Worm (Caenorhabditis elegans) whole organism, L1 larva: Measurements from ENCODE around the gene F47G3.4.

Experiments used
- C04F5.9 ChIP-seq: sonication (generic microtip); optimal IDR thresholded peaks from 2 replicates; lab custom pipeline; 2016; ENCODE audit warnings: missing genetic modification characterization, missing compliant biosample characterization
- C16A3.4 ChIP-seq: fragments of 150-350 bp; optimal IDR thresholded peaks from 2 replicates; lab custom pipeline; 2014; ENCODE audit warnings: missing biosample characterization, missing genetic modification characterization
- C34B4.2 ChIP-seq: sonication (generic microtip); optimal IDR thresholded peaks from 2 replicates; lab custom pipeline; 2017; ENCODE audit warnings: mild to moderate bottlenecking, missing genetic modification characterization, missing compliant biosample characterization
- aha-1 ChIP-seq: fragments of 150-350 bp; optimal IDR thresholded peaks from 2 replicates; lab custom pipeline; 2014; ENCODE audit warnings: missing biosample characterization, missing genetic modification characterization
- alr-1 ChIP-seq: fragments of 200-800 bp; sonication (Bioruptor generic); optimal IDR thresholded peaks from 2 replicates; lab custom pipeline; 2018; ENCODE audit warnings: borderline replicate concordance, mild to moderate bottlenecking, missing genetic modification characterization, missing compliant biosample characterization
- blmp-1 ChIP-seq: fragments of 150-350 bp; optimal IDR thresholded peaks from 2 replicates; lab custom pipeline; 2014; ENCODE audit warnings: missing biosample characterization, missing genetic modification characterization
- ceh-8 ChIP-seq: fragments of 200-800 bp; sonication (Bioruptor generic); optimal IDR thresholded peaks from 2 replicates; lab custom pipeline; 2018; ENCODE audit warnings: mild to moderate bottlenecking, missing genetic modification characterization, moderate library complexity, missing compliant biosample characterization
- ceh-88 ChIP-seq: fragments of 200-800 bp; sonication (Bioruptor generic); IDR thresholded peaks from 2 replicates; pipeline ENCODE4 v1.3.6; 2022; ENCODE audit warnings: missing genetic modification characterization, missing compliant biosample characterization
- ceh-90 ChIP-seq: sonication (generic microtip); optimal IDR thresholded peaks from 2 replicates; lab custom pipeline; 2016; ENCODE audit warnings: missing genetic modification characterization, missing compliant biosample characterization
- ces-1 ChIP-seq: fragments of 150-350 bp; optimal IDR thresholded peaks from 2 replicates; lab custom pipeline; 2014; ENCODE audit warnings: missing biosample characterization, missing genetic modification reagents, missing genetic modification characterization
- efl-3 ChIP-seq: fragments of 200-800 bp; sonication (Bioruptor generic); optimal IDR thresholded peaks from 2 replicates; lab custom pipeline; 2018; ENCODE audit warnings: mild to moderate bottlenecking, missing genetic modification characterization, missing compliant biosample characterization
- egl-13 ChIP-seq: sonication (generic microtip); optimal IDR thresholded peaks from 2 replicates; lab custom pipeline; 2016; ENCODE audit warnings: missing genotype, missing genetic modification reagents, missing genetic modification characterization, missing compliant biosample characterization
- egl-27 ChIP-seq, 2 experiments: fragments of 150-350 bp in 1 of 2; sonication (generic microtip); optimal IDR thresholded peaks; 3 replicates each; lab custom pipeline; 2017 to 2018; ENCODE audit warnings: missing biosample characterization in 2 of 2, missing genetic modification characterization in 2 of 2, missing genetic modification reagents in 2 of 2
- elt-2 ChIP-seq: sonication (generic microtip); optimal IDR thresholded peaks from 2 replicates; lab custom pipeline; 2016; ENCODE audit warnings: missing genetic modification characterization, mild to moderate bottlenecking, inconsistent platforms, missing compliant biosample characterization, missing genetic modification reagents
- fkh-10 ChIP-seq: sonication (generic microtip); optimal IDR thresholded peaks from 2 replicates; lab custom pipeline; 2017; ENCODE audit warnings: missing biosample characterization, missing genetic modification reagents, missing genetic modification characterization
- fkh-8 ChIP-seq: sonication (generic microtip); optimal IDR thresholded peaks from 2 replicates; lab custom pipeline; 2016; ENCODE audit warnings: mild to moderate bottlenecking, missing genetic modification characterization, missing compliant biosample characterization
- fos-1 ChIP-seq: fragments of 150-350 bp; optimal IDR thresholded peaks from 2 replicates; lab custom pipeline; 2014; ENCODE audit warnings: missing biosample characterization, missing genetic modification characterization
- grh-1 ChIP-seq: fragments of 200-800 bp; sonication (Bioruptor generic); IDR thresholded peaks from 2 replicates; pipeline ENCODE4 v1.3.6; 2022; ENCODE audit warnings: missing genetic modification reagents, missing genetic modification characterization, missing compliant biosample characterization
- hlh-4 ChIP-seq: sonication (generic microtip); optimal IDR thresholded peaks from 2 replicates; lab custom pipeline; 2016; ENCODE audit warnings: mild to moderate bottlenecking, missing genetic modification characterization, missing compliant biosample characterization
- irx-1 ChIP-seq: sonication (generic microtip); optimal IDR thresholded peaks from 2 replicates; lab custom pipeline; 2016; ENCODE audit warnings: missing genetic modification characterization, missing compliant biosample characterization
- isw-1 ChIP-seq: fragments of 200-800 bp; sonication (Bioruptor generic); IDR thresholded peaks from 2 replicates; pipeline ENCODE4 v1.3.6; 2022; ENCODE audit warnings: missing genetic modification characterization, missing compliant biosample characterization
- jun-1 ChIP-seq: fragments of 150-350 bp; optimal IDR thresholded peaks from 2 replicates; lab custom pipeline; 2014; ENCODE audit warnings: missing biosample characterization, missing genetic modification reagents, missing genetic modification characterization
- lin-35 ChIP-seq, 2 experiments: fragments of 150-350 bp; optimal IDR thresholded peaks; 2 replicates each; lab custom pipeline; 2014; ENCODE audit warnings: missing biosample characterization in 2 of 2, missing genetic modification characterization in 2 of 2, missing genetic modification reagents in 2 of 2
- lin-39 ChIP-seq: fragments of 150-350 bp; optimal IDR thresholded peaks from 2 replicates; lab custom pipeline; 2014; ENCODE audit warnings: missing biosample characterization, missing genetic modification reagents, missing genetic modification characterization
- lsy-2 ChIP-seq, 2 experiments: fragments of 150-350 bp; optimal IDR thresholded peaks; 2 replicates each; lab custom pipeline; 2014; ENCODE audit warnings: missing biosample characterization in 2 of 2, missing genetic modification characterization in 2 of 2
- mab-9 ChIP-seq: fragments of 200-800 bp; sonication (Bioruptor generic); IDR thresholded peaks from 2 replicates; pipeline ENCODE4 v1.3.6; 2022; ENCODE audit warnings: missing genetic modification reagents, missing genetic modification characterization, missing compliant biosample characterization
- mef-2 ChIP-seq: fragments of 150-350 bp; optimal IDR thresholded peaks from 2 replicates; lab custom pipeline; 2014; ENCODE audit warnings: missing biosample characterization, missing genetic modification characterization
- nhr-11 ChIP-seq: fragments of 150-350 bp; optimal IDR thresholded peaks from 2 replicates; lab custom pipeline; 2014; ENCODE audit warnings: missing biosample characterization, missing genetic modification characterization
- nhr-12 ChIP-seq: sonication (generic microtip); optimal IDR thresholded peaks from 2 replicates; lab custom pipeline; 2017; ENCODE audit warnings: missing biosample characterization, missing genetic modification characterization
- nhr-20 ChIP-seq: sonication (generic microtip); optimal IDR thresholded peaks from 2 replicates; lab custom pipeline; 2016; ENCODE audit warnings: mild to moderate bottlenecking, missing genetic modification characterization, missing compliant biosample characterization
- nhr-76 ChIP-seq: sonication (generic microtip); optimal IDR thresholded peaks from 2 replicates; lab custom pipeline; 2017; ENCODE audit warnings: missing biosample characterization, missing genetic modification characterization
- nhr-77 ChIP-seq: fragments of 150-350 bp; optimal IDR thresholded peaks from 2 replicates; lab custom pipeline; 2014; ENCODE audit warnings: missing biosample characterization, missing genetic modification characterization
- nhr-84 ChIP-seq: sonication (generic microtip); optimal IDR thresholded peaks from 2 replicates; lab custom pipeline; 2017; ENCODE audit warnings: missing biosample characterization, missing genetic modification characterization
- nhr-90 ChIP-seq: sonication (generic microtip); optimal IDR thresholded peaks from 2 replicates; lab custom pipeline; 2016; ENCODE audit warnings: mild to moderate bottlenecking, missing genetic modification characterization, missing compliant biosample characterization; ENCODE audit not compliant: poor library complexity
- pag-3 ChIP-seq: sonication (generic microtip); optimal IDR thresholded peaks from 2 replicates; lab custom pipeline; 2017; ENCODE audit warnings: missing genetic modification characterization, mild to moderate bottlenecking, missing compliant biosample characterization, antibody characterized with exemption, borderline replicate concordance; ENCODE audit not compliant: insufficient read depth
- rnt-1 ChIP-seq: sonication (generic microtip); optimal IDR thresholded peaks from 2 replicates; lab custom pipeline; 2016; ENCODE audit warnings: mild to moderate bottlenecking, missing genetic modification characterization, moderate library complexity, missing compliant biosample characterization
- skn-1 ChIP-seq: fragments of 150-350 bp; optimal IDR thresholded peaks from 2 replicates; lab custom pipeline; 2014; ENCODE audit warnings: missing biosample characterization, missing genetic modification characterization
- snu-23 ChIP-seq: sonication (generic microtip); optimal IDR thresholded peaks from 2 replicates; lab custom pipeline; 2016; ENCODE audit warnings: missing genetic modification characterization, missing compliant biosample characterization
- sox-4 ChIP-seq: sonication (generic microtip); optimal IDR thresholded peaks from 2 replicates; lab custom pipeline; 2016; ENCODE audit warnings: missing genetic modification characterization, missing compliant biosample characterization
- sptf-1 ChIP-seq: fragments of 150-350 bp; optimal IDR thresholded peaks from 2 replicates; lab custom pipeline; 2014; ENCODE audit warnings: missing biosample characterization, missing genetic modification characterization
- sup-37 ChIP-seq: fragments of 200-800 bp; sonication (Bioruptor generic); optimal IDR thresholded peaks from 2 replicates; lab custom pipeline; 2018; ENCODE audit warnings: mild to moderate bottlenecking, missing genetic modification characterization, missing compliant biosample characterization
- swsn-7 ChIP-seq: sonication (generic microtip); optimal IDR thresholded peaks from 2 replicates; lab custom pipeline; 2016; ENCODE audit warnings: missing genetic modification characterization, missing compliant biosample characterization
- tlp-1 ChIP-seq: fragments of 150-350 bp; optimal IDR thresholded peaks from 2 replicates; lab custom pipeline; 2014; ENCODE audit warnings: missing biosample characterization, missing genetic modification characterization
- unc-30 ChIP-seq: sonication (generic microtip); optimal IDR thresholded peaks from 2 replicates; lab custom pipeline; 2017; ENCODE audit warnings: missing biosample characterization, missing genetic modification characterization
- unc-98 ChIP-seq: fragments of 200-800 bp; sonication (Bioruptor generic); IDR thresholded peaks from 2 replicates; pipeline ENCODE4 v1.3.6; 2022; ENCODE audit warnings: missing genetic modification characterization, missing compliant biosample characterization
- zag-1 ChIP-seq: fragments of 150-350 bp; optimal IDR thresholded peaks from 2 replicates; lab custom pipeline; 2014; ENCODE audit warnings: missing biosample characterization, missing genetic modification characterization
- ztf-11 ChIP-seq, 2 experiments: sonication (generic microtip); optimal IDR thresholded peaks; 2 replicates each; lab custom pipeline; 2016 to 2017; ENCODE audit warnings: missing genetic modification characterization in 2 of 2, missing biosample characterization in 1 of 2, missing compliant biosample characterization in 1 of 2
- ztf-4 ChIP-seq: fragments of 150-350 bp; optimal IDR thresholded peaks from 2 replicates; lab custom pipeline; 2014; ENCODE audit warnings: missing biosample characterization, missing genetic modification characterization

F47G3.4 gene

ce11 chrX:2364703-2365299 lies 16.6 kb upstream of the F47G3.4 start (continued):
- TF ChIP-seq isw-1 (GFP tag; lab: Robert Waterston, UW) (peak; percentile 48), C04F5.9 (peak; percentile 38), mab-9 (GFP tag; lab: Robert Waterston, UW) (peak; percentile 69; the same call in 1 of the 2 replicates), mef-2 (tag; lab: Kevin White, UChicago) (no peak), C34B4.2 (tag; lab: Kevin White, UChicago) (no peak), nhr-12 (tag; lab: Kevin White, UChicago) (peak; percentile 44), skn-1 (tag; lab: Kevin White, UChicago) (peak; percentile 99), snu-23 (GFP tag; lab: Kevin White, UChicago) (peak; percentile 95), egl-13 (peak; percentile 61), aha-1 (tag; lab: Kevin White, UChicago) (no peak), nhr-20 (peak; percentile 87), ces-1 (GFP tag; lab: Kevin White, UChicago) (no peak), unc-98 (GFP tag; lab: Robert Waterston, UW) (no peak), elt-2 (tag; lab: Kevin White, UChicago) (peak; percentile 67), nhr-76 (tag; lab: Kevin White, UChicago) (no peak), ztf-11 (tag; optimal IDR thresholded peaks at IDR 0.05; lab: Kevin White, UChicago) (peak in 1 of 2 experiments; percentile 50), fos-1 (tag; lab: Kevin White, UChicago) (peak; percentile 78), grh-1 (GFP tag; lab: Robert Waterston, UW) (peak; percentile 82), ceh-90 (no peak), swsn-7 (peak; percentile 79), fkh-10 (GFP tag; lab: Kevin White, UChicago) (peak; percentile 78), unc-30 (tag; lab: Kevin White, UChicago) (no peak), zag-1 (tag; lab: Kevin White, UChicago) (no peak), lin-35 (GFP tag; optimal IDR thresholded peaks at IDR 0.05; lab: Kevin White, UChicago) (peak; percentile 24 to 81), pag-3 (no peak), ceh-8 (peak; percentile 88), lin-39 (peak; percentile 86), nhr-90 (tag; lab: Kevin White, UChicago) (peak; percentile 97), sox-4 (tag; lab: Kevin White, UChicago) (peak; percentile 88), alr-1 (no peak), nhr-77 (tag; lab: Kevin White, UChicago) (peak; percentile 85), irx-1 (tag; lab: Kevin White, UChicago) (peak; percentile 85), efl-3 (peak; percentile 72), ceh-88 (GFP tag; lab: Robert Waterston, UW) (peak; percentile 81), tlp-1 (tag; lab: Kevin White, UChicago) (no peak), nhr-84 (tag; lab: Kevin White, UChicago) (no peak), C16A3.4 (tag; lab: Kevin White, UChicago) (peak; percentile 85), rnt-1 (tag; lab: Kevin White, UChicago) (peak; percentile 68), sptf-1 (no peak), jun-1 (tag; lab: Kevin White, UChicago) (peak; percentile 94), blmp-1 (tag; lab: Kevin White, UChicago) (no peak), hlh-4 (tag; lab: Kevin White, UChicago) (no peak), sup-37 (GFP tag; lab: Kevin White, UChicago) (peak; percentile 31), egl-27 (tag; optimal IDR thresholded peaks at IDR 0.05; lab: Kevin White, UChicago) (no peak), nhr-11 (tag; lab: Kevin White, UChicago) (peak; percentile 96), lsy-2 (tag; optimal IDR thresholded peaks at IDR 0.05; lab: Kevin White, UChicago) (peak; percentile 87 to 88), ztf-4 (tag; lab: Kevin White, UChicago) (peak; percentile 81), fkh-8 (tag; lab: Kevin White, UChicago) (peak; percentile 89)
